Fruit fly (Drosophila melanogaster): ENCODE data around the gene Mct1.

DNA sequence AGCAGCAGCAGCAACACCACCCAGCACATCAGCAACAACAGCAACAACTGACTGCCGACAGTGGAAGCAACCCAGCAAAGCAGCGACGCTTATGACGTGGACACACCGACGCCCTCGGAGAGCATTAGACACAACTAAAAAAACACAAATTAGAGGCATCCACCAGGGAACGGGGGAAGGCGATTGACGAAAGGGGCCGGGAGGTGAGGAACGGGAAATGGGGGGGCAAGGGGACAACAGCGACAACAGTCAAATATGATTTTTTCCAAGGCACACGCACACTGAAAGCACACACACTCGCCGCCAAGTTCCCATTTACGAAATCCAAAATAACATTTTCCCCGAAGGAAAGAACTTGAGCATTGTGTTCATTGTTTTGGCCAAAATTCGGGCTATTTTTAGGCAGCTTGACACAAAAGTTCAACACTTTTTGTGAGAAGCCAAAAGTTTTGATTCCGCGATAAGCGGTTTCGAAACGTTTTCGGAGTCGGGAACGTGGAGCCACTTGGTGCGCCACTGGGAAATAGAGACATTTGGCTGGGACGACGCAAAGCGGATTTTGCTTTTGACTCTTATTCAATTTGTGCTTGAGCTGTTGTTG, 19.8 kb downstream of the Mct1 start:
- no peak for TF ChIP-seq Mio (GFP tag; optimal IDR thresholded peaks at IDR 0.05)
- TF ChIP-seq sv (GFP tag; optimal IDR thresholded peaks at IDR 0.05) = no peak
- no peak for TF ChIP-seq ey (GFP tag; optimal IDR thresholded peaks at IDR 0.05)
- TF ChIP-seq usp (GFP tag; optimal IDR thresholded peaks at IDR 0.05) = no peak
- TF ChIP-seq CrebA (GFP tag; optimal IDR thresholded peaks at IDR 0.05; ENCODE audit: borderline replicate concordance) = no peak
- TF ChIP-seq HLH106 (tag; optimal IDR thresholded peaks at IDR 0.05) = no peak
- TF ChIP-seq CG9705 (GFP tag; optimal IDR thresholded peaks at IDR 0.05) = no peak
- TF ChIP-seq Hr78 (GFP tag; optimal IDR thresholded peaks at IDR 0.05) = no peak
- no peak for TF ChIP-seq Dfd (GFP tag; optimal IDR thresholded peaks at IDR 0.05)
- TF ChIP-seq dl (GFP tag; optimal IDR thresholded peaks at IDR 0.05; ENCODE audit: insufficient read depth in 1 of 2, partially characterized antibody in 2 of 2) = no peak
- TF ChIP-seq Abd-B (GFP tag; optimal IDR thresholded peaks at IDR 0.05) = no peak

Measured in whole organism, wandering third instar larva.